Worm (Caenorhabditis elegans): ENCODE data around the gene dot-1.4.

Gene dot-1.4

DNA sequence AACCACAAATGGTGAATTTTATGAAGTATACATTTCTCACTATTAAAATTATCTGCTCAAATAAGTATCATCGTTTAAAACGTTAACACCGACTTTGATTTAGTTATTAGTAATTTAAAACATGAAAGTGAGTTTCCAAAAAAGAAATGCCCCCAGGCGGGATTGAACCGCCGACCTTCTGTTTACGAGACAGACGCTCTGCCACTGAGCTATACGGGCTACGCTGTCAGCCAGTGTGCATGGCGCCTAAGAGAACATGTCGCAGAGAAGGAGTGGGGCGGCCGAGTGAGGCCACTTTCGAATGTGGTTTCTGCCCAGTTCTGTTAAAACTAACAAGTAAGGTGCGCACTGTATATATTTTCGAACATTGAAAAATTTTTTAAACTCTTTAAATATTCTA, 3.5 kb upstream of the dot-1.4 start (continued):
- TF ChIP-seq set-16 (GFP tag; IDR thresholded peaks at IDR 0.05), result peak; percentile 55
- TF ChIP-seq mdt-29 (GFP tag; IDR thresholded peaks at IDR 0.05), result no peak; the same call in 1 of the 2 replicates
- no peak for TF ChIP-seq ceh-82 (tag; optimal IDR thresholded peaks at IDR 0.05)
- no peak for TF ChIP-seq ceh-28 (tag; optimal IDR thresholded peaks at IDR 0.05)
- no peak for TF ChIP-seq lsy-2 (tag; optimal IDR thresholded peaks at IDR 0.05)
- TF ChIP-seq nhr-25 (tag; optimal IDR thresholded peaks at IDR 0.05; ENCODE audit: borderline replicate concordance, insufficient read depth), result no peak
- TF ChIP-seq Y105C5A.15 (GFP tag; IDR thresholded peaks at IDR 0.05), result peak; percentile 51; the same call in 1 of the 2 replicates
- peak; percentile 85 for TF ChIP-seq mes-2 (tag; optimal IDR thresholded peaks at IDR 0.05; ENCODE audit: poor library complexity, severe bottlenecking)
- TF ChIP-seq snpc-4 (tag; optimal IDR thresholded peaks at IDR 0.05), result no peak
- peak; percentile 82 for TF ChIP-seq F37D6.2 (tag; optimal IDR thresholded peaks at IDR 0.05)
- TF ChIP-seq D1046.2 (GFP tag; IDR thresholded peaks at IDR 0.05), result peak; percentile 58; the same call in 1 of the 2 replicates

DNA sequence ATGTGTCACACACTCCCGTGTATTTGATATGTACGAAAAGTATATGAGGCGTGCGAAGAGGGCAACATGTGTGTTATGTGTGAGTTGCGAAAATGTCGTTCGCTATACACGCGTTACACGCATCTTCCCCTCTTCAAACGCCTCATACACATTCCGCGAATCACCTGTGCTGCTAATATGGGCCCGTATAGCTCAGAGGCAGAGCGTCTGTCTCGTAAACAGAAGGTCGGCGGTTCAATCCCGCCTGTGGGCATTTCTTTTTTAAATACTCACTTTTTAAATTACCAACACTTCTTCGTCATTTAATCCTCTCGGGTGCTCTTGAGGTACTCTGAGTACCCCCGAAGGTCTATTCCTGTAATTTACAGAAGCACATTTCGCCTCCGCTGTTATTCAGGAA, 2.1 kb upstream of the dot-1.4 start:
- peak in 1 of 2 experiments; percentile 41 for TF ChIP-seq daf-16 (GFP tag; optimal IDR thresholded peaks at IDR 0.05)
- peak; percentile 41 for TF ChIP-seq daf-16 (tag; optimal IDR thresholded peaks at IDR 0.05)
- no peak for TF ChIP-seq nhr-111 (GFP tag; optimal IDR thresholded peaks at IDR 0.05)
- no peak for TF ChIP-seq nhr-6 (tag; optimal IDR thresholded peaks at IDR 0.05)
- peak; percentile 84 for TF ChIP-seq dmd-8 (GFP tag; IDR thresholded peaks at IDR 0.05)
- peak; percentile 67; the same call in 1 of the 2 replicates for TF ChIP-seq pha-4 (GFP tag; IDR thresholded peaks at IDR 0.05)
- no peak for TF ChIP-seq pha-4 (tag; optimal IDR thresholded peaks at IDR 0.05)
- no peak for TF ChIP-seq nhr-77 (tag; optimal IDR thresholded peaks at IDR 0.05)
- no peak for TF ChIP-seq unc-130 (GFP tag; optimal IDR thresholded peaks at IDR 0.05)
- peak; percentile 93 for TF ChIP-seq snpc-1.2 (GFP tag; IDR thresholded peaks at IDR 0.05)
- no peak for TF ChIP-seq T26A8.4 (GFP tag; IDR thresholded peaks at IDR 0.05)
- peak; percentile 66; the same call in 1 of the 2 replicates for TF ChIP-seq vab-7 (GFP tag; IDR thresholded peaks at IDR 0.05)
- TF ChIP-seq nhr-41 (GFP tag; IDR thresholded peaks at IDR 0.05), result 0 out of 2 replicates have a peak, but pooled peaks have one; percentile 10
- no peak for TF ChIP-seq nhr-237 (tag; optimal IDR thresholded peaks at IDR 0.05)
- peak; percentile 82; the same call in 1 of the 2 replicates for TF ChIP-seq lim-7 (GFP tag; IDR thresholded peaks at IDR 0.05)
- TF ChIP-seq nhr-25 (tag; optimal IDR thresholded peaks at IDR 0.05; ENCODE audit: borderline replicate concordance, insufficient read depth), result no peak
- no peak for TF ChIP-seq mxl-2 (GFP tag; conservative IDR thresholded peaks at IDR 0.05)
- TF ChIP-seq R02D3.7 (tag; optimal IDR thresholded peaks at IDR 0.05), result no peak
- TF ChIP-seq duxl-1 (tag; optimal IDR thresholded peaks at IDR 0.05; ENCODE audit: poor library complexity), result no peak
- TF ChIP-seq spr-3 (GFP tag; optimal IDR thresholded peaks at IDR 0.05), result no peak
- no peak for TF ChIP-seq hif-1 (tag; optimal IDR thresholded peaks at IDR 0.05)
- TF ChIP-seq zip-2 (tag; optimal IDR thresholded peaks at IDR 0.05), result no peak
- TF ChIP-seq daf-19 (GFP tag; conservative IDR thresholded peaks at IDR 0.05), result 0 out of 2 replicates have a peak, but pooled peaks have one; percentile 45
- TF ChIP-seq Y48G9A.11 (GFP tag; IDR thresholded peaks at IDR 0.05), result peak; percentile 75
- TF ChIP-seq ceh-44 (GFP tag; IDR thresholded peaks at IDR 0.05), result 0 out of 2 replicates have a peak, but pooled peaks have one; percentile 49
- no peak for TF ChIP-seq nhr-48 (tag; optimal IDR thresholded peaks at IDR 0.05)
- peak; percentile 33 for TF ChIP-seq aha-1 (tag)
- TF ChIP-seq Y105C5A.15 (GFP tag; IDR thresholded peaks at IDR 0.05), result no peak
- TF ChIP-seq lir-3 (tag; optimal IDR thresholded peaks at IDR 0.05), result peak; percentile 7
- no peak for TF ChIP-seq egl-27 (tag; optimal IDR thresholded peaks at IDR 0.05)
- peak; percentile 65 for TF ChIP-seq tra-1 (GFP tag; IDR thresholded peaks at IDR 0.05)
